Worm (Caenorhabditis elegans): ENCODE results near the gene odd-1.

DNA sequence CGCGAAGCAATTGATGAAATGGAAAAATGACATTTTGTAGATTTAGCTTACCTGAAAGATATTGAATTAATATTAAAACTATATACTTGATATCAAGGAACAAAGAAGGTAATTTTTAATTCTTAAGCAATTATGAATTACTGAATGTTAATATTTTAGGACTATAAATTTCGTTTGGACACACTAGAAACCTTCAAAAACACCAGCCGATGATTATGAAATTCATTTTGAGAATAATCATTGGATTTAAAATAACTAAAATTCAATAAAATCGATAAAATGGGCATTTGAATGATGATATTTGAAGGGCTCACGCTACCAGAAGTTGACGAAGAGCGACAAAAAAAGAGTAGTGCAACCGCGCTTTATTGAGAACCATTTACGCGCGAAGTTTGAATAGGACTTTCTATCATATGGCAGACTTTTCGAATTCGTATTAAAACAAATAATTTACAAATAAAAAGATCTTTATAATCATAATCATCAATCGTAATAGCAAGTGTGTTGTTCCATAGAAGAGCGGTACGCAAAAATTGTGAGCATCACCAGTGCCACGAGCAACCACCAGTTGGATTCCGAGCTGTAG, 34.2 kb upstream of the odd-1 start, which contains the start of gene ZK418.5:
- TF ChIP-seq ama-1 (optimal IDR thresholded peaks at IDR 0.05) (no peak), flt-1 (GFP tag; IDR thresholded peaks at IDR 0.05) (no peak), tra-4 (tag; optimal IDR thresholded peaks at IDR 0.05) (no peak), hmg-4 (GFP tag; optimal IDR thresholded peaks at IDR 0.05) (no peak), hmbx-1 (tag; optimal IDR thresholded peaks at IDR 0.05) (no peak), ceh-36 (tag; optimal IDR thresholded peaks at IDR 0.05) (no peak), scrt-1 (GFP tag; IDR thresholded peaks at IDR 0.05) (no peak), ceh-13 (GFP tag; optimal IDR thresholded peaks at IDR 0.05) (no peak), F13C5.2 (tag; optimal IDR thresholded peaks at IDR 0.05) (peak; percentile 60), aly-1 (tag; optimal IDR thresholded peaks at IDR 0.05) (no peak)
